Worm (Caenorhabditis elegans) whole organism, L1 larva: ENCODE measurements around the gene F28H6.8.

Experiments
- elt-3 ChIP-seq, 6 experiments: fragments of 150-350 bp in 1 of 6; sonication (generic microtip); optimal IDR thresholded peaks; 2 replicates each; lab custom pipeline; 2017 to 2018; ENCODE audit warnings: missing biosample characterization in 6 of 6, missing genetic modification characterization in 6 of 6, inconsistent platforms in 1 of 6
- fos-1 ChIP-seq: fragments of 150-350 bp; optimal IDR thresholded peaks from 2 replicates; lab custom pipeline; 2014; ENCODE audit warnings: missing biosample characterization, missing genetic modification characterization
- lin-15B ChIP-seq: fragments of 150-350 bp; sonication (generic microtip); optimal IDR thresholded peaks from 3 replicates; lab custom pipeline; 2014; ENCODE audit warnings: missing biosample characterization, missing genetic modification characterization
- lir-3 ChIP-seq: sonication (generic microtip); optimal IDR thresholded peaks from 2 replicates; lab custom pipeline; 2016; ENCODE audit warnings: mild to moderate bottlenecking, missing genetic modification characterization, moderate library complexity, missing compliant biosample characterization; ENCODE audit not compliant: poor library complexity
- nhr-76 ChIP-seq: sonication (generic microtip); optimal IDR thresholded peaks from 2 replicates; lab custom pipeline; 2017; ENCODE audit warnings: missing biosample characterization, missing genetic modification characterization
- pqm-1 ChIP-seq: sonication (generic microtip); optimal IDR thresholded peaks from 3 replicates; lab custom pipeline; 2017; ENCODE audit warnings: missing biosample characterization, missing genetic modification characterization
- skn-1 ChIP-seq: fragments of 150-350 bp; optimal IDR thresholded peaks from 2 replicates; lab custom pipeline; 2014; ENCODE audit warnings: missing biosample characterization, missing genetic modification characterization
- ztf-11 ChIP-seq, 2 experiments: sonication (generic microtip); optimal IDR thresholded peaks; 2 replicates each; lab custom pipeline; 2016 to 2017; ENCODE audit warnings: missing genetic modification characterization in 2 of 2, missing biosample characterization in 1 of 2, missing compliant biosample characterization in 1 of 2

ce11 chrX:14134883-14135282, 739 bp upstream of the F28H6.8 start:
- TF ChIP-seq pqm-1 (no peak), ztf-11 (tag; optimal IDR thresholded peaks at IDR 0.05; lab: Kevin White, UChicago) (no peak), nhr-76 (tag; lab: Kevin White, UChicago) (no peak), lir-3 (tag; lab: Kevin White, UChicago) (no peak), fos-1 (no peak), skn-1 (tag; lab: Kevin White, UChicago) (no peak), elt-3 (tag; optimal IDR thresholded peaks at IDR 0.05; lab: Kevin White, UChicago) (no peak), lin-15B (no peak)
